Fruit fly (Drosophila melanogaster) whole organism, adult: Measurements from ENCODE around the gene O-fut2.

ENCODE experiments used
- CG11617 ChIP-seq: fragments of 200-800 bp; sonication (Bioruptor generic); optimal IDR thresholded peaks from 2 replicates; lab custom pipeline; 2017; ENCODE audit warnings: mild to moderate bottlenecking, missing biosample characterization, missing genetic modification reagents, missing genetic modification characterization
- CG12768 ChIP-seq: fragments of 200-800 bp; sonication (Bioruptor generic); optimal IDR thresholded peaks from 2 replicates; lab custom pipeline; 2017; ENCODE audit warnings: missing biosample characterization, missing genetic modification characterization, mild to moderate bottlenecking, moderate library complexity, missing genetic modification reagents
- CG5204 ChIP-seq: fragments of 200-800 bp; sonication (Bioruptor generic); optimal IDR thresholded peaks from 2 replicates; lab custom pipeline; 2016; ENCODE audit warnings: missing biosample characterization, missing genetic modification characterization
- CG7045 ChIP-seq: fragments of 200-800 bp; sonication (Bioruptor generic); optimal IDR thresholded peaks from 2 replicates; lab custom pipeline; 2017; ENCODE audit warnings: missing biosample characterization, mild to moderate bottlenecking, missing genetic modification characterization
- Clk ChIP-seq: fragments of 200-800 bp; sonication (Bioruptor generic); optimal IDR thresholded peaks from 2 replicates; lab custom pipeline; 2017; ENCODE audit warnings: missing biosample characterization, missing genetic modification characterization
- bab1 ChIP-seq: fragments of 200-800 bp; sonication (Bioruptor generic); optimal IDR thresholded peaks from 3 replicates; lab custom pipeline; 2019; ENCODE audit warnings: missing biosample characterization, mild to moderate bottlenecking, missing genetic modification characterization, moderate library complexity
- cnc ChIP-seq, 2 experiments: fragments of >200 bp; optimal IDR thresholded peaks; 2 replicates each; lab custom pipeline; 2017
- ovo ChIP-seq: fragments of 200-800 bp; sonication (Bioruptor generic); optimal IDR thresholded peaks from 2 replicates; lab custom pipeline; 2016; ENCODE audit warnings: missing biosample characterization, missing genetic modification characterization
- pad ChIP-seq: fragments of 200-800 bp; sonication (Bioruptor generic); optimal IDR thresholded peaks from 3 replicates; lab custom pipeline; 2017; ENCODE audit warnings: missing biosample characterization, missing genetic modification characterization, mild to moderate bottlenecking, moderate library complexity, missing genetic modification reagents
- tj ChIP-seq: fragments of 200-800 bp; sonication (Bioruptor generic); optimal IDR thresholded peaks from 3 replicates; lab custom pipeline; 2017; ENCODE audit warnings: missing biosample characterization, mild to moderate bottlenecking, missing genetic modification characterization, moderate library complexity

- TF ChIP-seq CG12768 (GFP tag; lab: Kevin White, UChicago): no peak
- TF ChIP-seq Clk: no peak
- no peak for TF ChIP-seq CG5204 (GFP tag; lab: Kevin White, UChicago)
- TF ChIP-seq CG11617 (GFP tag; lab: Kevin White, UChicago): no peak
- TF ChIP-seq pad (GFP tag; lab: Kevin White, UChicago): no peak
- TF ChIP-seq cnc (optimal IDR thresholded peaks at IDR 0.05; lab: Kevin White, UChicago): no peak
- peak; percentile 85 for TF ChIP-seq ovo
- TF ChIP-seq tj: no peak
- TF ChIP-seq CG7045 (GFP tag; lab: Kevin White, UChicago): no peak
- no peak for TF ChIP-seq bab1 (GFP tag; lab: Kevin White, UChicago)
Measured at dm6 chrX:1454837-1455236, 11.0 kb downstream of the O-fut2 start.
